Worm (Caenorhabditis elegans) whole organism, young adult: ENCODE results near the gene K06H6.5.

Experiments used
- F10E7.11 ChIP-seq: sonication (generic microtip); optimal IDR thresholded peaks from 2 replicates; lab custom pipeline; 2017; ENCODE audit warnings: mild to moderate bottlenecking, missing genetic modification characterization, moderate library complexity, missing compliant biosample characterization
- F52B5.7 ChIP-seq: sonication (generic microtip); optimal IDR thresholded peaks from 2 replicates; lab custom pipeline; 2016; ENCODE audit warnings: mild to moderate bottlenecking, missing genetic modification characterization, missing compliant biosample characterization
- F57A8.1 ChIP-seq: fragments of 200-800 bp; sonication (Bioruptor generic); optimal IDR thresholded peaks from 2 replicates; lab custom pipeline; 2018; ENCODE audit warnings: mild to moderate bottlenecking, missing genetic modification characterization, moderate library complexity, missing compliant biosample characterization
- Y56A3A.18 ChIP-seq: fragments of 200-800 bp; sonication (Bioruptor generic); IDR thresholded peaks from 2 replicates; pipeline ENCODE4 v1.3.6; 2022; ENCODE audit warnings: missing genetic modification reagents, missing genetic modification characterization, missing compliant biosample characterization
- Y79H2A.3 ChIP-seq: fragments of 200-800 bp; sonication (Bioruptor generic); conservative IDR thresholded peaks from 2 replicates; pipeline ENCODE4 v1.3.6; 2022; ENCODE audit warnings: missing genetic modification reagents, missing genetic modification characterization, missing compliant biosample characterization
- aptf-3 ChIP-seq: fragments of 200-800 bp; sonication (Bioruptor generic); IDR thresholded peaks from 2 replicates; pipeline ENCODE4 v1.3.6; 2022; ENCODE audit warnings: missing genetic modification characterization, missing compliant biosample characterization
- atf-7 ChIP-seq: sonication (generic microtip); optimal IDR thresholded peaks from 2 replicates; lab custom pipeline; 2017; ENCODE audit warnings: mild to moderate bottlenecking, missing genetic modification characterization, missing compliant biosample characterization
- athp-1 ChIP-seq: sonication (generic microtip); optimal IDR thresholded peaks from 2 replicates; lab custom pipeline; 2017; ENCODE audit warnings: mild to moderate bottlenecking, missing genetic modification characterization, missing compliant biosample characterization
- attf-5 ChIP-seq: fragments of 200-800 bp; sonication (Bioruptor generic); optimal IDR thresholded peaks from 2 replicates; lab custom pipeline; 2018; ENCODE audit warnings: mild to moderate bottlenecking, missing genetic modification characterization, missing compliant biosample characterization
- ceh-27 ChIP-seq: fragments of 200-800 bp; sonication (Bioruptor generic); optimal IDR thresholded peaks from 2 replicates; lab custom pipeline; 2018; ENCODE audit warnings: mild to moderate bottlenecking, missing genetic modification characterization, moderate library complexity, missing compliant biosample characterization
- ceh-40 ChIP-seq: fragments of 200-800 bp; sonication (Bioruptor generic); IDR thresholded peaks from 2 replicates; pipeline ENCODE4 v1.3.6; 2022; ENCODE audit warnings: missing genetic modification characterization, missing compliant biosample characterization
- ceh-58 ChIP-seq: fragments of 200-800 bp; sonication (Bioruptor generic); IDR thresholded peaks from 2 replicates; pipeline ENCODE4 v1.3.6; 2022; ENCODE audit warnings: missing genetic modification characterization, missing compliant biosample characterization
- chd-7 ChIP-seq: sonication (generic microtip); optimal IDR thresholded peaks from 2 replicates; lab custom pipeline; 2016; ENCODE audit warnings: mild to moderate bottlenecking, missing genetic modification characterization, moderate library complexity, missing compliant biosample characterization
- egl-44 ChIP-seq: fragments of 200-800 bp; sonication (Bioruptor generic); IDR thresholded peaks from 2 replicates; pipeline ENCODE4 v1.3.6; 2022; ENCODE audit warnings: missing genetic modification reagents, missing genetic modification characterization, missing compliant biosample characterization
- hlh-12 ChIP-seq: sonication (generic microtip); optimal IDR thresholded peaks from 2 replicates; lab custom pipeline; 2016; ENCODE audit warnings: missing genetic modification characterization, missing compliant biosample characterization
- hmg-1.2 ChIP-seq: fragments of 200-800 bp; sonication (Bioruptor generic); IDR thresholded peaks from 2 replicates; pipeline ENCODE4 v1.3.6; 2022; ENCODE audit warnings: missing genetic modification reagents, missing genetic modification characterization, missing compliant biosample characterization
- lin-40 ChIP-seq: sonication (generic microtip); optimal IDR thresholded peaks from 2 replicates; lab custom pipeline; 2016; ENCODE audit warnings: missing genetic modification characterization, mild to moderate bottlenecking, missing compliant biosample characterization, missing genotype, missing genetic modification reagents
- lsl-1 ChIP-seq: fragments of 200-800 bp; sonication (Bioruptor generic); optimal IDR thresholded peaks from 2 replicates; lab custom pipeline; 2018; ENCODE audit warnings: mild to moderate bottlenecking, missing genetic modification characterization, moderate library complexity, missing compliant biosample characterization
- madf-10 ChIP-seq: sonication (generic microtip); optimal IDR thresholded peaks from 2 replicates; lab custom pipeline; 2016; ENCODE audit warnings: mild to moderate bottlenecking, missing genetic modification characterization, missing compliant biosample characterization
- mcd-1 ChIP-seq: fragments of 200-800 bp; sonication (Bioruptor generic); IDR thresholded peaks from 2 replicates; pipeline ENCODE4 v1.3.6; 2022; ENCODE audit warnings: missing genetic modification reagents, missing genetic modification characterization, missing compliant biosample characterization
- mes-4 ChIP-seq: sonication (generic microtip); optimal IDR thresholded peaks from 2 replicates; lab custom pipeline; 2016; ENCODE audit warnings: missing genotype, missing genetic modification characterization, missing compliant biosample characterization
- nfya-1 ChIP-seq: sonication (generic microtip); optimal IDR thresholded peaks from 2 replicates; lab custom pipeline; 2017; ENCODE audit warnings: antibody characterized with exemption, missing compliant biosample characterization, missing genetic modification characterization, borderline replicate concordance; ENCODE audit not compliant: insufficient read depth
- nhr-179 ChIP-seq: sonication (generic microtip); optimal IDR thresholded peaks from 2 replicates; lab custom pipeline; 2016; ENCODE audit warnings: mild to moderate bottlenecking, missing genetic modification characterization, missing compliant biosample characterization
- nhr-90 ChIP-seq: sonication (generic microtip); optimal IDR thresholded peaks from 2 replicates; lab custom pipeline; 2016; ENCODE audit warnings: missing genotype, mild to moderate bottlenecking, missing genetic modification characterization, missing compliant biosample characterization
- pha-4 ChIP-seq: fragments of 150-350 bp; sonication (generic microtip); optimal IDR thresholded peaks from 2 replicates; lab custom pipeline; 2014; ENCODE audit warnings: missing biosample characterization, missing genetic modification reagents, missing genetic modification characterization
- rcor-1 ChIP-seq: fragments of 200-800 bp; sonication (Bioruptor generic); IDR thresholded peaks from 2 replicates; pipeline ENCODE4 v1.3.6; 2022; ENCODE audit warnings: missing genetic modification reagents, missing genetic modification characterization, missing compliant biosample characterization
- rec-8 ChIP-seq, 2 experiments: sonication (generic microtip); optimal IDR thresholded peaks; 2 replicates each; lab custom pipeline; 2016; ENCODE audit warnings: mild to moderate bottlenecking in 2 of 2, missing genetic modification characterization in 2 of 2, missing genetic modification reagents in 2 of 2, missing genotype in 2 of 2, missing biosample characterization in 1 of 2, missing compliant biosample characterization in 1 of 2, moderate library complexity in 1 of 2
- repo-1 ChIP-seq: sonication (generic microtip); optimal IDR thresholded peaks from 2 replicates; lab custom pipeline; 2017; ENCODE audit warnings: mild to moderate bottlenecking, missing genetic modification characterization, missing compliant biosample characterization
- snpc-1.1 ChIP-seq: sonication (generic microtip); optimal IDR thresholded peaks from 2 replicates; lab custom pipeline; 2017; ENCODE audit warnings: missing genetic modification characterization, mild to moderate bottlenecking, missing compliant biosample characterization, antibody characterized with exemption, moderate library complexity, missing genotype, missing genetic modification reagents; ENCODE audit not compliant: insufficient read depth
- sptf-2 ChIP-seq: fragments of 200-800 bp; sonication (Bioruptor generic); optimal IDR thresholded peaks from 2 replicates; lab custom pipeline; 2018; ENCODE audit warnings: mild to moderate bottlenecking, missing genetic modification characterization, missing compliant biosample characterization
- tbp1 ChIP-seq: fragments of 200-800 bp; sonication (Bioruptor generic); optimal IDR thresholded peaks from 2 replicates; lab custom pipeline; 2018; ENCODE audit warnings: mild to moderate bottlenecking, missing genetic modification characterization, missing compliant biosample characterization
- unc-130 ChIP-seq: sonication (generic microtip); optimal IDR thresholded peaks from 2 replicates; lab custom pipeline; 2016; ENCODE audit warnings: missing genetic modification reagents, missing genetic modification characterization, missing compliant biosample characterization
- unc-62 ChIP-seq: fragments of 150-350 bp; optimal IDR thresholded peaks from 2 replicates; lab custom pipeline; 2014; ENCODE audit warnings: missing biosample characterization, missing genetic modification reagents, missing genetic modification characterization
- zfh-2 ChIP-seq: fragments of 200-800 bp; sonication (Bioruptor generic); conservative IDR thresholded peaks from 2 replicates; pipeline ENCODE4 v1.3.6; 2022; ENCODE audit warnings: missing genetic modification reagents, missing genetic modification characterization, missing compliant biosample characterization
- ztf-25 ChIP-seq: fragments of 200-800 bp; sonication (Bioruptor generic); IDR thresholded peaks from 2 replicates; pipeline ENCODE4 v1.3.6; 2022; ENCODE audit warnings: missing genetic modification reagents, missing genetic modification characterization, missing compliant biosample characterization
- ztf-28 ChIP-seq: fragments of 200-800 bp; sonication (Bioruptor generic); IDR thresholded peaks from 2 replicates; pipeline ENCODE4 v1.3.6; 2022; ENCODE audit warnings: missing genetic modification reagents, missing genetic modification characterization, missing compliant biosample characterization

The K06H6.5 gene

DNA sequence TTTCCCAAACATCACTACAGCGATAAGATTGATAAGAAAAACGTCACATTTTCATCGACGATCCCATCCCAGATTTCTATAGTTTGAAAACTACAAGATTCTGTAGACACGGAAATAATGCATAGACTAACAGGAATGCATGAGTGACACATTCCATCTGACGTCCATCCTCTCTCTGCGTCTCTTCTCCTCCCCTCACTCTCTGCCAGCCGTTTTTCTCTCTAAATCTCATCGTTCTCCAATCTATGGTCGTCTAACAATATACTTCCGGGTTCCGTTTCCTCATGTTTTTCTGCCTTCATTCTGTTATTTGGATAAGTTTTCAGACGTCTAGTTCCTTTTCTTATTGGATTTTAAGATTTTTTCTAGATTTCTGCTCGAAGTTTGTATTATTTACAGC lies 42.9 kb downstream of the K06H6.5 start, which contains the start of gene F48G7.4 (continued):
- no peak for TF ChIP-seq nhr-90 (tag; lab: Kevin White, UChicago)
- TF ChIP-seq unc-130 (GFP tag; lab: Kevin White, UChicago): no peak
- no peak for TF ChIP-seq rcor-1 (GFP tag; lab: Robert Waterston, UW)
- no peak for TF ChIP-seq aptf-3 (GFP tag; lab: Robert Waterston, UW)
- no peak for TF ChIP-seq ceh-40
- no peak for TF ChIP-seq snpc-1.1 (tag; lab: Kevin White, UChicago)
- TF ChIP-seq F57A8.1 (GFP tag; lab: Kevin White, UChicago): no peak
- no peak for TF ChIP-seq attf-5 (GFP tag; lab: Kevin White, UChicago)
- TF ChIP-seq repo-1 (tag; lab: Kevin White, UChicago): no peak
- peak; percentile 89 for TF ChIP-seq hmg-1.2
- TF ChIP-seq rec-8 (tag; optimal IDR thresholded peaks at IDR 0.05; lab: Kevin White, UChicago): no peak
- TF ChIP-seq nhr-179 (tag; lab: Kevin White, UChicago): no peak
- no peak for TF ChIP-seq unc-62
- no peak for TF ChIP-seq lin-40 (tag; lab: Kevin White, UChicago)

- TF ChIP-seq unc-62: no peak
- no peak for TF ChIP-seq snpc-1.1 (tag; lab: Kevin White, UChicago)
- TF ChIP-seq sptf-2 (GFP tag; lab: Kevin White, UChicago): no peak
- TF ChIP-seq hlh-12 (tag; lab: Kevin White, UChicago): no peak
- no peak for TF ChIP-seq Y56A3A.18 (GFP tag; lab: Robert Waterston, UW)
- peak; percentile 51; the same call in 1 of the 2 replicates for TF ChIP-seq zfh-2 (GFP tag; lab: Robert Waterston, UW)
These were observed 44.8 kb downstream of the K06H6.5 start for ce11 chrV:620987-621386.

DNA sequence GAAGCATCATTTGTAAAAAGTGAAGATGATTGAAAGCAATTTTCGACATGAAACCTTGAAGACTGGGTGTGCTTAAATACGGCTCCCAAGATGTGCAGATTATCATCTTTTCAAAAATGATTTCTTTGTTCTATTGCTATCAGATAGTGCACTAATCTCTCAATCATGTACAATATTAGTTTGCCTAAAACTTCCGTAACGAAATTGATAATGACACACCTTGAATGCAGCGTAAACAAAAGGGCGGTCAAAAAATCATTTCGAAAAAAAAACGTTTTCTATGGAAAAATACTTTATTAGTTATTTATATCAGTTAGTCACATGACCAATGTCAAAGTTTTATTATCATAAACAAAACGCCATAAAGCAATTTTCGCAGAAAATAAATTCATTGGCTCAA lies 46.7 kb downstream of the K06H6.5 start, which contains the start of gene F48G7.5:
F48G7.5 (minus strand) TSS at position 34 of the 400 bp plus-strand sequence.
- TF ChIP-seq madf-10 (no peak), mcd-1 (GFP tag; lab: Robert Waterston, UW) (no peak), unc-130 (GFP tag; lab: Kevin White, UChicago) (no peak), F52B5.7 (tag; lab: Kevin White, UChicago) (no peak), ceh-27 (GFP tag; lab: Kevin White, UChicago) (no peak), Y79H2A.3 (GFP tag; lab: Robert Waterston, UW) (no peak)
- TF ChIP-seq, all 124 proteins: peak for 0

DNA sequence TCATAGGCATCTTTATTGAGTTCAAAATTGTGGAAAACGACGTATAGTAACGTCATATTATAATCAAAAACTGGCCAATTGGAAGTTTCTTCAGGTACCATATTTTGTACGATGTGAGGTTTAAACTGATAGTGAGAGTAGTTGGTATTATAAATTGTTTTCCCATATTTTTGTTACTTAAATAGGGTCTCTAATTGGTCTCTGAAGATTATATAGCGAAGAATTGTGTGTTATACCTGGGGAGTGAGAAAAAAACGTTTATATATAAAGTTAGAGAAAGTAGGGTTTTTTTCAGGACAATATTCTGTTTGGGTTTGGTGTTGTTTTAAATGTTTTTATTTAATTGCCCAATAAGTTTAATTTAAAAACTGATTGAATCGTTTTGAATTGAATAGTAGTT lies 48.8 kb downstream of the K06H6.5 start, which contains the start of gene srt-17:
srt-17 (minus strand) TSS at position 101 of the 400 bp plus-strand sequence.
- TF ChIP-seq athp-1 (tag; lab: Kevin White, UChicago) (no peak), hmg-1.2 (no peak), nfya-1 (tag; lab: Kevin White, UChicago) (no peak), ztf-28 (no peak), atf-7 (no peak), mes-4 (tag; lab: Kevin White, UChicago) (no peak), Y79H2A.3 (GFP tag; lab: Robert Waterston, UW) (no peak), F10E7.11 (tag; lab: Kevin White, UChicago) (no peak), ceh-40 (no peak), chd-7 (no peak), lsl-1 (GFP tag; lab: Kevin White, UChicago) (no peak), ztf-25 (no peak), snpc-1.1 (tag; lab: Kevin White, UChicago) (no peak), tbp1 (GFP tag; lab: Kevin White, UChicago) (no peak), ceh-58 (GFP tag; lab: Robert Waterston, UW) (no peak), pha-4 (tag; lab: Kevin White, UChicago) (no peak), egl-44 (GFP tag; lab: Robert Waterston, UW) (no peak)
